Fruit fly (Drosophila melanogaster) whole organism, pupa: ENCODE measurements around the gene CG14545.

ENCODE experiments used
- CG10348 ChIP-seq: fragments of 200-800 bp; sonication (Bioruptor generic); IDR thresholded peaks from 2 replicates; pipeline ENCODE4 v1.3.6; 2022; ENCODE audit warnings: missing biosample characterization, missing genetic modification characterization
- CG12605 ChIP-seq: fragments of 200-800 bp; sonication (Bioruptor generic); IDR thresholded peaks from 2 replicates; pipeline ENCODE4 v1.3.6; 2022; ENCODE audit warnings: missing biosample characterization, missing genetic modification characterization
- CG13204 ChIP-seq: fragments of 200-800 bp; sonication (Bioruptor generic); optimal IDR thresholded peaks from 2 replicates; lab custom pipeline; 2018; ENCODE audit warnings: missing biosample characterization, mild to moderate bottlenecking, missing genetic modification characterization, moderate library complexity
- CG14655 ChIP-seq: fragments of 200-800 bp; sonication (Bioruptor generic); optimal IDR thresholded peaks from 3 replicates; lab custom pipeline; 2017; ENCODE audit warnings: mild to moderate bottlenecking, missing biosample characterization, missing genetic modification reagents, missing genetic modification characterization
- CG15710 ChIP-seq: fragments of 200-800 bp; sonication (Bioruptor generic); optimal IDR thresholded peaks from 2 replicates; lab custom pipeline; 2018; ENCODE audit warnings: missing biosample characterization, mild to moderate bottlenecking, missing genetic modification characterization, moderate library complexity
- CG17806 ChIP-seq: fragments of 200-800 bp; sonication (Bioruptor generic); optimal IDR thresholded peaks from 2 replicates; lab custom pipeline; 2018; ENCODE audit warnings: missing biosample characterization, mild to moderate bottlenecking, missing genetic modification characterization, moderate library complexity
- CG32121 ChIP-seq: fragments of 200-800 bp; sonication (Bioruptor generic); IDR thresholded peaks from 2 replicates; pipeline ENCODE4 v1.3.6; 2022; ENCODE audit warnings: missing biosample characterization, missing genetic modification characterization
- CG34367 ChIP-seq: fragments of 200-800 bp; sonication (Bioruptor generic); optimal IDR thresholded peaks from 2 replicates; lab custom pipeline; 2018; ENCODE audit warnings: missing biosample characterization, mild to moderate bottlenecking, missing genetic modification characterization
- CG4496 ChIP-seq: fragments of 200-800 bp; sonication (Bioruptor generic); IDR thresholded peaks from 3 replicates; pipeline ENCODE4 v1.3.6; 2022; ENCODE audit warnings: missing biosample characterization, missing genetic modification characterization
- CG8159 ChIP-seq: fragments of 200-800 bp; sonication (Bioruptor generic); optimal IDR thresholded peaks from 3 replicates; lab custom pipeline; 2018; ENCODE audit warnings: missing biosample characterization, mild to moderate bottlenecking, missing genetic modification characterization, moderate library complexity
- CG8301 ChIP-seq: fragments of 200-800 bp; sonication (Bioruptor generic); optimal IDR thresholded peaks from 2 replicates; lab custom pipeline; 2018; ENCODE audit warnings: missing biosample characterization, mild to moderate bottlenecking, missing genetic modification characterization
- CG9948 ChIP-seq: fragments of 200-800 bp; sonication (Bioruptor generic); optimal IDR thresholded peaks from 2 replicates; lab custom pipeline; 2018; ENCODE audit warnings: missing biosample characterization, mild to moderate bottlenecking, missing genetic modification characterization, moderate library complexity
- D1 ChIP-seq: fragments of 200-800 bp; sonication (Bioruptor generic); optimal IDR thresholded peaks from 2 replicates; lab custom pipeline; 2018; ENCODE audit warnings: missing biosample characterization, mild to moderate bottlenecking, missing genetic modification characterization, moderate library complexity
- EcR ChIP-seq: fragments of 200-800 bp; sonication (Bioruptor generic); optimal IDR thresholded peaks from 3 replicates; lab custom pipeline; 2019; ENCODE audit warnings: missing biosample characterization, missing genetic modification characterization, mild to moderate bottlenecking, moderate library complexity, missing genetic modification reagents
- Ets98B ChIP-seq: fragments of 200-800 bp; sonication (Bioruptor generic); IDR thresholded peaks from 2 replicates; pipeline ENCODE4 v1.3.6; 2022; ENCODE audit warnings: missing biosample characterization, missing genetic modification characterization
- Pif1A ChIP-seq: fragments of 200-800 bp; sonication (Bioruptor generic); optimal IDR thresholded peaks from 3 replicates; lab custom pipeline; 2016; ENCODE audit warnings: missing biosample characterization, missing genetic modification characterization
- Pif1B ChIP-seq: fragments of 200-800 bp; sonication (Bioruptor generic); optimal IDR thresholded peaks from 3 replicates; lab custom pipeline; 2016; ENCODE audit warnings: missing biosample characterization, missing genetic modification characterization
- Snoo ChIP-seq: fragments of 200-800 bp; sonication (Bioruptor generic); optimal IDR thresholded peaks from 3 replicates; lab custom pipeline; 2017; ENCODE audit warnings: missing biosample characterization, mild to moderate bottlenecking, missing genetic modification characterization, inconsistent platforms
- fd96Ca ChIP-seq: fragments of 200-800 bp; sonication (Bioruptor generic); IDR thresholded peaks from 3 replicates; pipeline ENCODE4 v1.3.6; 2022; ENCODE audit warnings: missing biosample characterization, missing genetic modification characterization
- gl ChIP-seq: fragments of 200-800 bp; sonication (Bioruptor generic); optimal IDR thresholded peaks from 2 replicates; lab custom pipeline; 2018; ENCODE audit warnings: missing biosample characterization, mild to moderate bottlenecking, missing genetic modification characterization
- rn ChIP-seq: fragments of 200-800 bp; sonication (Bioruptor generic); IDR thresholded peaks from 2 replicates; pipeline ENCODE4 v1.3.6; 2022; ENCODE audit warnings: missing biosample characterization, missing genetic modification characterization

The CG14545 gene

dm6 chr3R:25851224-25851682 lies at the start of gene CG14545, which contains the start of gene CG5886:
Gene CG14545 (minus strand): TSS chr3R:25851291.
Gene CG5886 (plus strand): TSS chr3R:25851632.
- TF ChIP-seq Pif1A (no peak), CG32121 (GFP tag; lab: Robert Waterston, UW) (no peak), CG13204 (GFP tag; lab: Kevin White, UChicago) (no peak), CG14655 (GFP tag; lab: Kevin White, UChicago) (no peak), Snoo (tag; lab: Kevin White, UChicago) (no peak), gl (tag; lab: Kevin White, UChicago) (no peak), CG15710 (tag; lab: Kevin White, UChicago) (no peak), EcR (GFP tag; lab: Kevin White, UChicago) (no peak), CG9948 (tag; lab: Kevin White, UChicago) (no peak), CG17806 (tag; lab: Kevin White, UChicago) (no peak), CG8301 (tag; lab: Kevin White, UChicago) (no peak), Ets98B (GFP tag; lab: Robert Waterston, UW) (no peak), CG10348 (GFP tag; lab: Robert Waterston, UW) (no peak), CG4496 (GFP tag; lab: Robert Waterston, UW) (no peak), D1 (tag; lab: Kevin White, UChicago) (no peak), CG34367 (tag; lab: Kevin White, UChicago) (no peak), Pif1B (GFP tag; lab: Kevin White, UChicago) (no peak), CG8159 (tag; lab: Kevin White, UChicago) (no peak)

DNA sequence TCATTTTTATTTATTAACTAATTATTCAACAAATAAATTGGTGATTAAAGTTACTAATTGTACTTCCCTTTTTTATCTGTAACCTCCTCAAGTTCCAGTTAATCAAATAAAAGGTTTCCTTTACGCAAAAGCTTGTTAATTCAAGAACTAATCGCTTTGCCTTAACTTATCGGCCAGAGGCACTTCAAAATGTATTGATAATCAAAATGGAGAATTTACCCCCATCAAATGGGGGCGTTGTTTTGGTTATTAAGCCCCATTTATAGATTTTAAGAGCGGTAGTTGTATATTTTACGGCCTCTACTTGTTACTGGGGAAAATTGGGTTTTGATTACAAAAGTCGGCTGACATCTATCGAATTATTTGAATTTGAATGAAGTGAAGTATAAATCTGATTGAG lies 48.6 kb upstream of the CG14545 start, which contains the start of gene CG31091:
TSS of gene CG31091 (plus strand) at position 214 of the 400 bp plus-strand sequence.
- TF ChIP-seq CG9948 (tag; lab: Kevin White, UChicago) (no peak), CG14655 (GFP tag; lab: Kevin White, UChicago) (no peak), CG10348 (GFP tag; lab: Robert Waterston, UW) (no peak), CG4496 (GFP tag; lab: Robert Waterston, UW) (no peak), Pif1A (no peak), CG12605 (GFP tag; lab: Robert Waterston, UW) (no peak), CG8301 (tag; lab: Kevin White, UChicago) (no peak), Ets98B (GFP tag; lab: Robert Waterston, UW) (no peak), D1 (tag; lab: Kevin White, UChicago) (no peak), CG17806 (tag; lab: Kevin White, UChicago) (no peak), rn (GFP tag; lab: Robert Waterston, UW) (no peak), CG8159 (tag; lab: Kevin White, UChicago) (no peak), Snoo (tag; lab: Kevin White, UChicago) (no peak)

DNA sequence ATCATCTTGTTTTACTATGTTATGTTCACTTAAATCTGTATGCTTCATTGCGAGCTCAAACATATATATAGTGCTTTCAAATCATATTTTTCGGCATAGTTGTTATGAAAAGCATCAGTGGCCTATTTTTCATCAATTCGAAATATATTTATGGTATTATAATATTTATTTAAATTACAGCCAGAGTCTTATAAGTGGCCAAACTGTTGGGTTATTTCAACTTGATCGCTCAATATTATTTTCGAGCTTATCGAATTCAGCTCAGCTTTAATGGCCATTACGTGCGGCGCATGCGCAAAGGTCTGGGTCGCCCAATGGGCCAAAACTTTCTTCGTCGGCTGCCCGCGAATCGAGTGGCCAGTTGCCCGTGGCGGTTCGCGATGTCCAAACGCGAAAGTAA lies 46.1 kb upstream of the CG14545 start, which contains the start of gene Mco3:
TSS of gene Mco3 (plus strand) at position 301 of the 400 bp plus-strand sequence.
- no peak for TF ChIP-seq CG15710 (tag; lab: Kevin White, UChicago)
- TF ChIP-seq CG12605 (GFP tag; lab: Robert Waterston, UW): no peak
- no peak for TF ChIP-seq CG10348 (GFP tag; lab: Robert Waterston, UW)
- TF ChIP-seq CG9948 (tag; lab: Kevin White, UChicago): no peak
- TF ChIP-seq D1 (tag; lab: Kevin White, UChicago): no peak
- TF ChIP-seq EcR (GFP tag; lab: Kevin White, UChicago): no peak
- no peak for TF ChIP-seq CG32121 (GFP tag; lab: Robert Waterston, UW)
- TF ChIP-seq Snoo (tag; lab: Kevin White, UChicago): no peak
- no peak for TF ChIP-seq CG14655 (GFP tag; lab: Kevin White, UChicago)
- no peak for TF ChIP-seq Pif1A
- TF ChIP-seq rn (GFP tag; lab: Robert Waterston, UW): no peak
- no peak for TF ChIP-seq Pif1B (GFP tag; lab: Kevin White, UChicago)
- TF ChIP-seq CG4496 (GFP tag; lab: Robert Waterston, UW): no peak
- no peak for TF ChIP-seq CG13204 (GFP tag; lab: Kevin White, UChicago)
- TF ChIP-seq CG34367 (tag; lab: Kevin White, UChicago): no peak
- TF ChIP-seq CG17806 (tag; lab: Kevin White, UChicago): no peak
- TF ChIP-seq fd96Ca (GFP tag; lab: Robert Waterston, UW): no peak
- TF ChIP-seq CG8159 (tag; lab: Kevin White, UChicago): no peak
- TF ChIP-seq Ets98B (GFP tag; lab: Robert Waterston, UW): no peak
- TF ChIP-seq CG8301 (tag; lab: Kevin White, UChicago): no peak

DNA sequence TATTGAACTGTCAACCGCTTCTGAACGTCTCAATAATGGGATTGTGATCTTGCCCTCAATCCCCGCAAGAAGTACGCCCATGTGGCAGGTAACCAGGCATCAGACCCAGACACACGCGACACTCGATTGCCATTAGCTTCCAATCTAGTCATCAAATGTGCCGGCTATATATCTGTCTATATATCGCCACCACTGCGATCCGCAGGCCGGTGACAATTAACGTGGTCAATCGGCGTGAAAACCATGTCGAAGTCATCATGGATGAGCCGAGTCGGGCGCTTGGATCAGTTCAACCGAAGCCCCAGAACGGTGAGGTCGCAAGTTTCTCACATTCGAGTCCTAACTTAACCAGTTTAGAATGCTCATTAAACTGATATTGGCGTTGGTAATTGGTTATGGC lies 44.4 kb upstream of the CG14545 start, which contains the start of gene Sodq:
TSS of gene Sodq (plus strand) at position 301 of the 400 bp plus-strand sequence.
- TF ChIP-seq Ets98B (GFP tag; lab: Robert Waterston, UW): no peak
- no peak for TF ChIP-seq CG8301 (tag; lab: Kevin White, UChicago)
- TF ChIP-seq Pif1A: no peak
- TF ChIP-seq CG4496 (GFP tag; lab: Robert Waterston, UW): no peak

DNA sequence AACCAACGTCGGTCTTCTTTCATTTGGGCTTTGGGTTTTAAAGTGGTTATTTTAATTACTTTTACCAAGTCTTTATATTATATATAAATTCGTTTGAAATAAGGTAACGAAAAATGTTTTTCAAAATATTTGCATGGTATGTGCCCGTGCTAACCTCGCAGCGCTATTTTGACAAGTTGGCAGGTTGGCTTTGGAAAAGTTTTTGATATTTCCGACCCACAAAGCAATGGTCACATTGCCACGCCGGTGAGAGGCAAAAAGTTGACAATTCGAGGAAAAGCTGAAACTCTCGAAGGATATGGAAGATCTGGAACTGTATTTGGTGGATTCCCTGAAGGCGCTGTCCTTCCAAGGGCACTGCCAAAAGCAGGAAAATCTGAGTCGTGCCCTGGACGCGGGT lies 42.2 kb upstream of the CG14545 start, which contains the start of gene CG5913:
TSS of gene CG5913 (plus strand) at position 224 of the 400 bp plus-strand sequence.
- TF ChIP-seq CG34367 (tag; lab: Kevin White, UChicago) (no peak), CG9948 (tag; lab: Kevin White, UChicago) (no peak), CG13204 (GFP tag; lab: Kevin White, UChicago) (no peak), Ets98B (GFP tag; lab: Robert Waterston, UW) (no peak), fd96Ca (GFP tag; lab: Robert Waterston, UW) (no peak), D1 (tag; lab: Kevin White, UChicago) (peak; percentile 68), CG14655 (GFP tag; lab: Kevin White, UChicago) (no peak), gl (tag; lab: Kevin White, UChicago) (no peak)
